Worm (Caenorhabditis elegans) whole organism, midembryonic: Measurements from ENCODE around the gene fbn-1.
A peak's percentile ranks its signal among the peaks of the same experiment; 100 is the strongest.
"Not testable (repeated sequence)": the region's sequence is repeated elsewhere in the genome, so short reads cannot be mapped to it uniquely, and the experiment has no call there.

Experiments
- T22C8.4 ChIP-seq: fragments of 200-800 bp; sonication (Bioruptor generic); IDR thresholded peaks from 2 replicates; pipeline ENCODE4 v1.3.6; 2022; ENCODE audit warnings: missing genetic modification characterization, missing compliant biosample characterization
- cog-1 ChIP-seq: sonication (generic microtip); optimal IDR thresholded peaks from 2 replicates; lab custom pipeline; 2016; ENCODE audit warnings: missing genetic modification characterization, missing compliant biosample characterization
- flt-1 ChIP-seq: fragments of 200-800 bp; sonication (Bioruptor generic); IDR thresholded peaks from 2 replicates; pipeline ENCODE4 v1.3.6; 2022; ENCODE audit warnings: missing genetic modification characterization, missing compliant biosample characterization
- klf-2 ChIP-seq: fragments of 200-800 bp; sonication (Bioruptor generic); conservative IDR thresholded peaks from 2 replicates; pipeline ENCODE4 v1.3.6; 2022; ENCODE audit warnings: missing genetic modification reagents, missing genetic modification characterization, missing compliant biosample characterization
- med-1 ChIP-seq: sonication (generic microtip); optimal IDR thresholded peaks from 2 replicates; lab custom pipeline; 2017; ENCODE audit warnings: missing genetic modification characterization, mild to moderate bottlenecking, missing compliant biosample characterization, antibody characterized with exemption, missing genetic modification reagents; ENCODE audit not compliant: insufficient read depth
- ref-1 ChIP-seq: fragments of 200-800 bp; sonication (Bioruptor generic); conservative IDR thresholded peaks from 2 replicates; pipeline ENCODE4 v1.3.6; 2022; ENCODE audit warnings: missing genetic modification reagents, missing genetic modification characterization, missing compliant biosample characterization
- tab-1 ChIP-seq: fragments of 200-800 bp; sonication (Bioruptor generic); IDR thresholded peaks from 2 replicates; pipeline ENCODE4 v1.3.6; 2022; ENCODE audit warnings: missing genetic modification characterization, missing compliant biosample characterization
- ztf-23 ChIP-seq: fragments of 200-800 bp; sonication (Bioruptor generic); IDR thresholded peaks from 2 replicates; pipeline ENCODE4 v1.3.6; 2022; ENCODE audit warnings: missing genetic modification reagents, missing genetic modification characterization, missing compliant biosample characterization
- ztf-29 ChIP-seq: fragments of 200-800 bp; sonication (Bioruptor generic); IDR thresholded peaks from 2 replicates; pipeline ENCODE4 v1.3.6; 2022; ENCODE audit warnings: missing genetic modification reagents, missing genetic modification characterization, missing compliant biosample characterization

Gene fbn-1

ce11 chrIII:7625086-7625485, at the start of gene fbn-1:
fbn-1 (plus strand) TSS chrIII:7625386.
- TF ChIP-seq ref-1 (GFP tag; lab: Robert Waterston, UW) (no peak), med-1 (GFP tag; lab: Kevin White, UChicago) (no peak), T22C8.4 (GFP tag; lab: Robert Waterston, UW) (no peak)

- TF ChIP-seq ztf-29 (GFP tag; lab: Robert Waterston, UW), result no peak
- no peak for TF ChIP-seq tab-1 (GFP tag; lab: Robert Waterston, UW)
- TF ChIP-seq med-1 (GFP tag; lab: Kevin White, UChicago), result no peak
Observed at ce11 chrIII:7579324-7579723, 45.9 kb upstream of the fbn-1 start, which contains the start of gene mfsd-6. mfsd-6 (minus strand) TSS chrIII:7579411.

- TF ChIP-seq ztf-23 (no peak), T22C8.4 (GFP tag; lab: Robert Waterston, UW) (no peak), med-1 (GFP tag; lab: Kevin White, UChicago) (no peak), flt-1 (no peak), ref-1 (GFP tag; lab: Robert Waterston, UW) (no peak), tab-1 (GFP tag; lab: Robert Waterston, UW) (no peak), klf-2 (GFP tag; lab: Robert Waterston, UW) (no peak), cog-1 (tag; lab: Kevin White, UChicago) (no peak), ztf-29 (GFP tag; lab: Robert Waterston, UW) (no peak)
Observed at ce11 chrIII:7580586-7580985, 44.6 kb upstream of the fbn-1 start.

ce11 chrIII:7582885-7583284, 42.3 kb upstream of the fbn-1 start, which contains the start of gene R13A5.10:
R13A5.10 (minus strand) TSS chrIII:7582985.
- no peak for TF ChIP-seq tab-1 (GFP tag; lab: Robert Waterston, UW)
- TF ChIP-seq cog-1 (tag; lab: Kevin White, UChicago), result no peak
- TF ChIP-seq ztf-29 (GFP tag; lab: Robert Waterston, UW), result no peak
- TF ChIP-seq flt-1, result no peak
- TF ChIP-seq med-1 (GFP tag; lab: Kevin White, UChicago), result no peak
- TF ChIP-seq ref-1 (GFP tag; lab: Robert Waterston, UW), result no peak
- TF ChIP-seq klf-2 (GFP tag; lab: Robert Waterston, UW), result no peak
- TF ChIP-seq T22C8.4 (GFP tag; lab: Robert Waterston, UW), result no peak
- no peak for TF ChIP-seq ztf-23

- TF ChIP-seq cog-1 (tag; lab: Kevin White, UChicago), result no peak
- TF ChIP-seq flt-1, result 0 out of 2 replicates have a peak, but pooled peaks have one; percentile 50
- TF ChIP-seq ref-1 (GFP tag; lab: Robert Waterston, UW), result no peak
- no peak for TF ChIP-seq klf-2 (GFP tag; lab: Robert Waterston, UW)
Observed at ce11 chrIII:7584131-7584646, 41.0 kb upstream of the fbn-1 start, which contains the start of gene cup-5. cup-5 (plus strand) TSS chrIII:7584181.

- TF ChIP-seq flt-1, result no peak
Observed at ce11 chrIII:7588214-7588613, 37.0 kb upstream of the fbn-1 start, which contains the start of gene R13A5.15. R13A5.15 (minus strand) TSS chrIII:7588314.

- no peak for TF ChIP-seq T22C8.4 (GFP tag; lab: Robert Waterston, UW)
- TF ChIP-seq ztf-29 (GFP tag; lab: Robert Waterston, UW), result no peak
- TF ChIP-seq med-1 (GFP tag; lab: Kevin White, UChicago), result no peak
- no peak for TF ChIP-seq flt-1
- no peak for TF ChIP-seq ref-1 (GFP tag; lab: Robert Waterston, UW)
- no peak for TF ChIP-seq cog-1 (tag; lab: Kevin White, UChicago)
- no peak for TF ChIP-seq klf-2 (GFP tag; lab: Robert Waterston, UW)
- TF ChIP-seq ztf-23, result no peak
- TF ChIP-seq tab-1 (GFP tag; lab: Robert Waterston, UW), result no peak
Observed at ce11 chrIII:7593285-7593928, 31.8 kb upstream of the fbn-1 start, which contains the start of gene R13A5.11. R13A5.11 (minus strand) TSS chrIII:7593335.

- not testable (repeated sequence) for TF ChIP-seq ztf-23; flt-1; T22C8.4 (GFP tag; lab: Robert Waterston, UW)
Observed at ce11 chrIII:7594482-7594881, 30.7 kb upstream of the fbn-1 start, which contains the start of gene Y80D4G.2. Y80D4G.2 (minus strand) TSS chrIII:7594582.

ce11 chrIII:7608223-7608622, 17.0 kb upstream of the fbn-1 start, which contains the start of gene T04A6.3:
T04A6.3 (minus strand) TSS chrIII:7608323.
- no peak for TF ChIP-seq cog-1 (tag; lab: Kevin White, UChicago)
- TF ChIP-seq T22C8.4 (GFP tag; lab: Robert Waterston, UW), result no peak
- TF ChIP-seq flt-1, result no peak

ce11 chrIII:7609168-7609567, 16.0 kb upstream of the fbn-1 start, which contains the start of gene nsph-4.3:
nsph-4.3 (minus strand) TSS chrIII:7609268.
- TF ChIP-seq ztf-23 (no peak), ref-1 (GFP tag; lab: Robert Waterston, UW) (no peak), tab-1 (GFP tag; lab: Robert Waterston, UW) (no peak), flt-1 (no peak), med-1 (GFP tag; lab: Kevin White, UChicago) (no peak), klf-2 (GFP tag; lab: Robert Waterston, UW) (no peak), ztf-29 (GFP tag; lab: Robert Waterston, UW) (no peak), T22C8.4 (GFP tag; lab: Robert Waterston, UW) (no peak), cog-1 (tag; lab: Kevin White, UChicago) (no peak)
